Worm (Caenorhabditis elegans) whole organism, L1 larva: Measurements from ENCODE around the gene ugt-47.

Source experiments
- C34B4.2 ChIP-seq: sonication (generic microtip); optimal IDR thresholded peaks from 2 replicates; lab custom pipeline; 2017; ENCODE audit warnings: mild to moderate bottlenecking, missing genetic modification characterization, missing compliant biosample characterization
- ama-1 ChIP-seq: fragments of 150-350 bp; optimal IDR thresholded peaks from 2 replicates; lab custom pipeline; 2014
- blmp-1 ChIP-seq: fragments of 150-350 bp; optimal IDR thresholded peaks from 2 replicates; lab custom pipeline; 2014; ENCODE audit warnings: missing biosample characterization, missing genetic modification characterization
- ceh-82 ChIP-seq, 3 experiments: fragments of 150-350 bp in 1 of 3; sonication (generic microtip) in 2 of 3; optimal IDR thresholded peaks; 2 replicates each; lab custom pipeline; 2014 to 2017; ENCODE audit warnings: missing biosample characterization in 3 of 3, missing genetic modification characterization in 3 of 3
- ceh-88 ChIP-seq: fragments of 200-800 bp; sonication (Bioruptor generic); IDR thresholded peaks from 2 replicates; pipeline ENCODE4 v1.3.6; 2022; ENCODE audit warnings: missing genetic modification characterization, missing compliant biosample characterization
- ceh-90 ChIP-seq: sonication (generic microtip); optimal IDR thresholded peaks from 2 replicates; lab custom pipeline; 2016; ENCODE audit warnings: missing genetic modification characterization, missing compliant biosample characterization
- ces-1 ChIP-seq: fragments of 150-350 bp; optimal IDR thresholded peaks from 2 replicates; lab custom pipeline; 2014; ENCODE audit warnings: missing biosample characterization, missing genetic modification reagents, missing genetic modification characterization
- dsc-1 ChIP-seq: sonication (generic microtip); optimal IDR thresholded peaks from 2 replicates; lab custom pipeline; 2016; ENCODE audit warnings: mild to moderate bottlenecking, missing genetic modification characterization, missing compliant biosample characterization
- efl-3 ChIP-seq: fragments of 200-800 bp; sonication (Bioruptor generic); optimal IDR thresholded peaks from 2 replicates; lab custom pipeline; 2018; ENCODE audit warnings: mild to moderate bottlenecking, missing genetic modification characterization, missing compliant biosample characterization
- egl-13 ChIP-seq: sonication (generic microtip); optimal IDR thresholded peaks from 2 replicates; lab custom pipeline; 2016; ENCODE audit warnings: missing genotype, missing genetic modification reagents, missing genetic modification characterization, missing compliant biosample characterization
- egl-27 ChIP-seq, 2 experiments: fragments of 150-350 bp in 1 of 2; sonication (generic microtip); optimal IDR thresholded peaks; 3 replicates each; lab custom pipeline; 2017 to 2018; ENCODE audit warnings: missing biosample characterization in 2 of 2, missing genetic modification characterization in 2 of 2, missing genetic modification reagents in 2 of 2
- elt-3 ChIP-seq, 6 experiments: fragments of 150-350 bp in 1 of 6; sonication (generic microtip); optimal IDR thresholded peaks; 2 replicates each; lab custom pipeline; 2017 to 2018; ENCODE audit warnings: missing biosample characterization in 6 of 6, missing genetic modification characterization in 6 of 6, inconsistent platforms in 1 of 6
- fkh-4 ChIP-seq: sonication (generic microtip); optimal IDR thresholded peaks from 2 replicates; lab custom pipeline; 2016; ENCODE audit warnings: missing compliant biosample characterization, missing genetic modification characterization, borderline replicate concordance
- fos-1 ChIP-seq: fragments of 150-350 bp; optimal IDR thresholded peaks from 2 replicates; lab custom pipeline; 2014; ENCODE audit warnings: missing biosample characterization, missing genetic modification characterization
- lin-14 ChIP-seq: fragments of 200-800 bp; sonication (Bioruptor generic); optimal IDR thresholded peaks from 2 replicates; lab custom pipeline; 2018; ENCODE audit warnings: mild to moderate bottlenecking, missing genetic modification characterization, moderate library complexity, missing compliant biosample characterization
- lin-39 ChIP-seq: fragments of 150-350 bp; optimal IDR thresholded peaks from 2 replicates; lab custom pipeline; 2014; ENCODE audit warnings: missing biosample characterization, missing genetic modification reagents, missing genetic modification characterization
- lsy-2 ChIP-seq, 2 experiments: fragments of 150-350 bp; optimal IDR thresholded peaks; 2 replicates each; lab custom pipeline; 2014; ENCODE audit warnings: missing biosample characterization in 2 of 2, missing genetic modification characterization in 2 of 2
- mab-9 ChIP-seq: fragments of 200-800 bp; sonication (Bioruptor generic); IDR thresholded peaks from 2 replicates; pipeline ENCODE4 v1.3.6; 2022; ENCODE audit warnings: missing genetic modification reagents, missing genetic modification characterization, missing compliant biosample characterization
- mep-1 ChIP-seq: fragments of 150-350 bp; optimal IDR thresholded peaks from 2 replicates; lab custom pipeline; 2014; ENCODE audit warnings: missing biosample characterization, missing genetic modification characterization
- nhr-12 ChIP-seq: sonication (generic microtip); optimal IDR thresholded peaks from 2 replicates; lab custom pipeline; 2017; ENCODE audit warnings: missing biosample characterization, missing genetic modification characterization
- nhr-28 ChIP-seq: fragments of 150-350 bp; optimal IDR thresholded peaks from 2 replicates; lab custom pipeline; 2014; ENCODE audit warnings: missing biosample characterization, missing genetic modification characterization
- nhr-47 ChIP-seq: sonication (generic microtip); optimal IDR thresholded peaks from 2 replicates; lab custom pipeline; 2016; ENCODE audit warnings: mild to moderate bottlenecking, missing genetic modification characterization, moderate library complexity, missing compliant biosample characterization
- nhr-71 ChIP-seq: sonication (generic microtip); optimal IDR thresholded peaks from 2 replicates; lab custom pipeline; 2016; ENCODE audit warnings: mild to moderate bottlenecking, missing genetic modification characterization, moderate library complexity, missing compliant biosample characterization
- nhr-84 ChIP-seq: sonication (generic microtip); optimal IDR thresholded peaks from 2 replicates; lab custom pipeline; 2017; ENCODE audit warnings: missing biosample characterization, missing genetic modification characterization
- nhr-85 ChIP-seq: sonication (generic microtip); peaks from one replicate; lab custom pipeline; 2016; ENCODE audit warnings: missing genetic modification characterization, inconsistent platforms, missing compliant biosample characterization
- pag-3 ChIP-seq: sonication (generic microtip); optimal IDR thresholded peaks from 2 replicates; lab custom pipeline; 2017; ENCODE audit warnings: missing genetic modification characterization, mild to moderate bottlenecking, missing compliant biosample characterization, antibody characterized with exemption, borderline replicate concordance; ENCODE audit not compliant: insufficient read depth
- pax-3 ChIP-seq: fragments of 200-800 bp; sonication (Bioruptor generic); optimal IDR thresholded peaks from 2 replicates; lab custom pipeline; 2018; ENCODE audit warnings: mild to moderate bottlenecking, missing genetic modification characterization, moderate library complexity, missing compliant biosample characterization
- pqm-1 ChIP-seq: sonication (generic microtip); optimal IDR thresholded peaks from 3 replicates; lab custom pipeline; 2017; ENCODE audit warnings: missing biosample characterization, missing genetic modification characterization
- rnt-1 ChIP-seq: sonication (generic microtip); optimal IDR thresholded peaks from 2 replicates; lab custom pipeline; 2016; ENCODE audit warnings: mild to moderate bottlenecking, missing genetic modification characterization, moderate library complexity, missing compliant biosample characterization
- skn-1 ChIP-seq: fragments of 150-350 bp; optimal IDR thresholded peaks from 2 replicates; lab custom pipeline; 2014; ENCODE audit warnings: missing biosample characterization, missing genetic modification characterization
- snpc-4 ChIP-seq: fragments of 150-350 bp; optimal IDR thresholded peaks from 2 replicates; lab custom pipeline; 2014; ENCODE audit warnings: missing biosample characterization, missing genetic modification characterization
- snu-23 ChIP-seq: sonication (generic microtip); optimal IDR thresholded peaks from 2 replicates; lab custom pipeline; 2016; ENCODE audit warnings: missing genetic modification characterization, missing compliant biosample characterization
- sox-4 ChIP-seq: sonication (generic microtip); optimal IDR thresholded peaks from 2 replicates; lab custom pipeline; 2016; ENCODE audit warnings: missing genetic modification characterization, missing compliant biosample characterization
- sptf-1 ChIP-seq: fragments of 150-350 bp; optimal IDR thresholded peaks from 2 replicates; lab custom pipeline; 2014; ENCODE audit warnings: missing biosample characterization, missing genetic modification characterization
- sup-37 ChIP-seq: fragments of 200-800 bp; sonication (Bioruptor generic); optimal IDR thresholded peaks from 2 replicates; lab custom pipeline; 2018; ENCODE audit warnings: mild to moderate bottlenecking, missing genetic modification characterization, missing compliant biosample characterization
- unc-62 ChIP-seq: fragments of 150-350 bp; optimal IDR thresholded peaks from 2 replicates; lab custom pipeline; 2014; ENCODE audit warnings: missing biosample characterization, missing genetic modification reagents, missing genetic modification characterization
- xbp-1 ChIP-seq: sonication (generic microtip); optimal IDR thresholded peaks from 2 replicates; lab custom pipeline; 2016; ENCODE audit warnings: missing genetic modification characterization, missing compliant biosample characterization
- zag-1 ChIP-seq: fragments of 150-350 bp; optimal IDR thresholded peaks from 2 replicates; lab custom pipeline; 2014; ENCODE audit warnings: missing biosample characterization, missing genetic modification characterization

The ugt-47 gene

ce11 chrV:10065679-10066078 lies 32.7 kb downstream of the ugt-47 start:
- TF ChIP-seq nhr-84 (no peak), fkh-4 (tag; lab: Kevin White, UChicago) (peak; percentile 84), mab-9 (GFP tag; lab: Robert Waterston, UW) (no peak), pax-3 (tag; lab: Kevin White, UChicago) (no peak), dsc-1 (peak; percentile 93)

- TF ChIP-seq ceh-90 (tag; lab: Kevin White, UChicago): no peak
- TF ChIP-seq unc-62 (GFP tag; lab: Kevin White, UChicago): no peak
- no peak for TF ChIP-seq egl-27 (tag; optimal IDR thresholded peaks at IDR 0.05; lab: Kevin White, UChicago)
- TF ChIP-seq nhr-28 (tag; lab: Kevin White, UChicago): no peak
- TF ChIP-seq elt-3 (tag; optimal IDR thresholded peaks at IDR 0.05; lab: Kevin White, UChicago): no peak
- no peak for TF ChIP-seq pqm-1 (tag; lab: Kevin White, UChicago)
- TF ChIP-seq mep-1: no peak
- no peak for TF ChIP-seq C34B4.2
- TF ChIP-seq sptf-1: no peak
- no peak for TF ChIP-seq fos-1 (tag; lab: Kevin White, UChicago)
- TF ChIP-seq mab-9 (GFP tag; lab: Robert Waterston, UW): no peak
These were observed 34.2 kb downstream of the ugt-47 start, which contains the start of gene fipr-13 for ce11 chrV:10064221-10064620. TSS of gene fipr-13 (plus strand) at chrV:10064521.

ce11 chrV:10060039-10060438 lies 38.4 kb downstream of the ugt-47 start:
- TF ChIP-seq egl-13 (tag; lab: Kevin White, UChicago) (no peak), lsy-2 (tag; optimal IDR thresholded peaks at IDR 0.05; lab: Kevin White, UChicago) (peak in 1 of 2 experiments; percentile 27), pax-3 (tag; lab: Kevin White, UChicago) (no peak), rnt-1 (tag; lab: Kevin White, UChicago) (peak; percentile 57), ama-1 (lab: Kevin White, UChicago) (no peak), lin-14 (GFP tag; lab: Kevin White, UChicago) (peak; percentile 51), snu-23 (GFP tag; lab: Kevin White, UChicago) (peak; percentile 7), nhr-71 (tag; lab: Kevin White, UChicago) (peak; percentile 36), lin-39 (tag; lab: Kevin White, UChicago) (peak; percentile 41), pag-3 (peak; percentile 49)

ce11 chrV:10058748-10059147 lies 39.6 kb downstream of the ugt-47 start:
- TF ChIP-seq nhr-12 (tag; lab: Kevin White, UChicago) (no peak), egl-13 (tag; lab: Kevin White, UChicago) (no peak), snpc-4 (tag; lab: Kevin White, UChicago) (no peak), nhr-85 (tag; lab: Kevin White, UChicago) (no peak), blmp-1 (tag; lab: Kevin White, UChicago) (no peak), zag-1 (tag; lab: Kevin White, UChicago) (no peak), efl-3 (GFP tag; lab: Kevin White, UChicago) (no peak), nhr-84 (no peak), fkh-4 (tag; lab: Kevin White, UChicago) (no peak), sup-37 (GFP tag; lab: Kevin White, UChicago) (no peak), sox-4 (tag; lab: Kevin White, UChicago) (no peak), nhr-47 (no peak), skn-1 (tag; lab: Kevin White, UChicago) (no peak), ama-1 (lab: Kevin White, UChicago) (no peak), xbp-1 (no peak), ceh-82 (tag; optimal IDR thresholded peaks at IDR 0.05; lab: Kevin White, UChicago) (no peak), pag-3 (no peak), snu-23 (GFP tag; lab: Kevin White, UChicago) (no peak), ceh-88 (GFP tag; lab: Robert Waterston, UW) (no peak), ces-1 (no peak)
- TF ChIP-seq, all 84 proteins: peak for 0
